Worm (Caenorhabditis elegans) whole organism, midembryonic: ENCODE results near the gene nkcc-1.

Source experiments
- T22C8.4 ChIP-seq: fragments of 200-800 bp; sonication (Bioruptor generic); IDR thresholded peaks from 2 replicates; pipeline ENCODE4 v1.3.6; 2022; ENCODE audit warnings: missing genetic modification characterization, missing compliant biosample characterization
- cog-1 ChIP-seq: sonication (generic microtip); optimal IDR thresholded peaks from 2 replicates; lab custom pipeline; 2016; ENCODE audit warnings: missing genetic modification characterization, missing compliant biosample characterization
- flt-1 ChIP-seq: fragments of 200-800 bp; sonication (Bioruptor generic); IDR thresholded peaks from 2 replicates; pipeline ENCODE4 v1.3.6; 2022; ENCODE audit warnings: missing genetic modification characterization, missing compliant biosample characterization
- klf-2 ChIP-seq: fragments of 200-800 bp; sonication (Bioruptor generic); conservative IDR thresholded peaks from 2 replicates; pipeline ENCODE4 v1.3.6; 2022; ENCODE audit warnings: missing genetic modification reagents, missing genetic modification characterization, missing compliant biosample characterization
- med-1 ChIP-seq: sonication (generic microtip); optimal IDR thresholded peaks from 2 replicates; lab custom pipeline; 2017; ENCODE audit warnings: missing genetic modification characterization, mild to moderate bottlenecking, missing compliant biosample characterization, antibody characterized with exemption, missing genetic modification reagents; ENCODE audit not compliant: insufficient read depth
- ref-1 ChIP-seq: fragments of 200-800 bp; sonication (Bioruptor generic); conservative IDR thresholded peaks from 2 replicates; pipeline ENCODE4 v1.3.6; 2022; ENCODE audit warnings: missing genetic modification reagents, missing genetic modification characterization, missing compliant biosample characterization
- tab-1 ChIP-seq: fragments of 200-800 bp; sonication (Bioruptor generic); IDR thresholded peaks from 2 replicates; pipeline ENCODE4 v1.3.6; 2022; ENCODE audit warnings: missing genetic modification characterization, missing compliant biosample characterization
- ztf-23 ChIP-seq: fragments of 200-800 bp; sonication (Bioruptor generic); IDR thresholded peaks from 2 replicates; pipeline ENCODE4 v1.3.6; 2022; ENCODE audit warnings: missing genetic modification reagents, missing genetic modification characterization, missing compliant biosample characterization
- ztf-29 ChIP-seq: fragments of 200-800 bp; sonication (Bioruptor generic); IDR thresholded peaks from 2 replicates; pipeline ENCODE4 v1.3.6; 2022; ENCODE audit warnings: missing genetic modification reagents, missing genetic modification characterization, missing compliant biosample characterization

The nkcc-1 gene

DNA sequence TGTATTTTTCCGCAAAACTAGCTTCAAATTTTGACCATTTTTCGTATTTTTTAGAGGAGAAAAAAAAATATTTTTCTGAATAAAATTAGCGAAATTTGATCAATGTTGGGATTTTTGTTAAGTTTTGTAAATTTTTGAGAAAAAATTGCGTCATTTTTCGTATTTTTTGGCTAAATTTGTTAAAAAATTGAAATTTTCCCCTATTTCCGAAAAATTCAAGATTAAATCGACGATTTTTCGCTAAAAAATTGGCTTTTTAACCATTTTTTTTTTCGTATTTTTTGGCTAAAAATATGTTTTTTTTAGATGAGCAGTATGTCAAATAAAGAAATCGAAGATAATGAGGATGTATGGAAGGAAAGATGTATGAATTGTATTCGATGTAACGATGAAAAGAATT lies 46.7 kb downstream of the nkcc-1 start, which contains the start of gene cfp-1:
Gene cfp-1 (plus strand): TSS at position 301 of the 400 bp plus-strand sequence.
- TF ChIP-seq cog-1 (tag; lab: Kevin White, UChicago) (no peak), ztf-29 (no peak), med-1 (GFP tag; lab: Kevin White, UChicago) (no peak), tab-1 (GFP tag; lab: Robert Waterston, UW) (no peak), T22C8.4 (no peak), klf-2 (GFP tag; lab: Robert Waterston, UW) (no peak), ztf-23 (GFP tag; lab: Robert Waterston, UW) (no peak), flt-1 (GFP tag; lab: Robert Waterston, UW) (no peak), ref-1 (GFP tag; lab: Robert Waterston, UW) (no peak)

DNA sequence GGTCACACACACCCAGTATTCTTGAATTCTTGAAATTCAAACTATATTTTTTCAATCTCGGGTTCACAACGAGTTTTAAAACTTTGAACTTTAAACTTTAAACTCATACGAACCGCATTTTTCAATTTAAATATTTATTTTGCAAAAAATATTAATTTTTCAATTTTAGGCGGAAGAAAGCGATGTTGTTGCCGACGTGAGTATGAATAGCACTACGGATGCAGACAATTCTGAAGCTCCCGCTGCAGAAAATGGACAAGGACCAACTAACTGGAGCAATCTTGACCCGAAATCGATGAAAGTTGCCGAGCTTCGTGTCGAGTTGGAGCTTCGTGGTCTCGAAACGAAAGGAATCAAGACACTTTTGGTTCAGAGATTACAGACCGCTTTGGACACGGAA lies 49.4 kb downstream of the nkcc-1 start:
- TF ChIP-seq flt-1 (GFP tag; lab: Robert Waterston, UW), result no peak
- TF ChIP-seq med-1 (GFP tag; lab: Kevin White, UChicago), result no peak
- TF ChIP-seq tab-1 (GFP tag; lab: Robert Waterston, UW), result no peak
- TF ChIP-seq ztf-23 (GFP tag; lab: Robert Waterston, UW), result no peak
- TF ChIP-seq ztf-29, result no peak
- no peak for TF ChIP-seq cog-1 (tag; lab: Kevin White, UChicago)
- no peak for TF ChIP-seq ref-1 (GFP tag; lab: Robert Waterston, UW)
- TF ChIP-seq klf-2 (GFP tag; lab: Robert Waterston, UW), result no peak
- no peak for TF ChIP-seq T22C8.4

DNA sequence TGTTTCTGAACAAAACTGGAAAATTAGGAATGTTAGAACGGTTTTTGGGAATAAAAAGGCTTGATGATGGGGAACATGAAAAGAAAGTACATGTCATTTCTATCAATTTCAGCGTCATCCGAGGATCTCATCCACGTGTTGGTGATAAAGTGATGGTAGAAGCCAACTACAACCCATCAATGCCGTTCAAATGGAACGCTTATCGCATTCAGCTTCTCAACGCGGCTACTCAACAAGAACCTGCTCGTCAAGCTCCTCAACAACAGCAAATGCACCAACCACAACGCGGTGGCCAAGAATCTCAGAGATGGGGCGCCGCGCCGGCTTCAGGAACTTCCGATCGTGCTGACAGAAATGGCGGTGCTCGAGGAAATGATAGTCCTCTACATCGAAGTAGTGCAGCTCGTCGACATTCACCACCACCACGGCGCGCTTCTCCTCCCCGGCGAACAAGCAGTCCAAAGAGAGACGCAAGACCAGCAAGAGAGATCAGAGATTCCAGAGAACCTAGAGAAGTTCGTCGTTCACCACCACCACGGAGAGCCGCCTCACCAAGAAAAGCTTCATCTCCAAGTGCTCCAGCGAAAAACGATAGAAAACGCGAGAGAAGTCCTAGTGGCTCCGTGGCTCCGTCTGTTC lies 51.7 kb downstream of the nkcc-1 start:
- no peak for TF ChIP-seq ref-1 (GFP tag; lab: Robert Waterston, UW)
- no peak for TF ChIP-seq T22C8.4
- no peak for TF ChIP-seq ztf-23 (GFP tag; lab: Robert Waterston, UW)
- TF ChIP-seq klf-2 (GFP tag; lab: Robert Waterston, UW), result no peak
- no peak for TF ChIP-seq ztf-29
- no peak for TF ChIP-seq med-1 (GFP tag; lab: Kevin White, UChicago)
- no peak for TF ChIP-seq cog-1 (tag; lab: Kevin White, UChicago)
- no peak for TF ChIP-seq tab-1 (GFP tag; lab: Robert Waterston, UW)
- TF ChIP-seq flt-1 (GFP tag; lab: Robert Waterston, UW), result no peak

DNA sequence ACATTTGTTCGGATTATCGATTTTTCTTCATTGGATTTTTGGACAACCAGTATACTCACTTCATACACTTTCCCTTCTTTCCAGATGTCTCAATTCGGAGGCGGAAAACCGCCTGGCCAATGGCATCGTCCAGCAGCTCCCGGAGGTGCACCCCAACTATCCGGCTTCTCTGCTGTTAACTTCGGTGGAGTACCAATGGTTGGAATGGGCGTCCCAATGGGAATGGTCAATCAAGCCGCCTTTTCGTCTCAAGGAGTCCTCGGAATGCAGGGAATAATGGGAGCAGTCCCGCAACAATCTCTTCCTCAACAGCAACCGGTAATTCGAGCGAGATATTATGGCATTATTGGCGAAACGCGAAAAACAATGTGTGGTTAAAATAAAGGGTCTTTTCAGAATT lies 52.4 kb downstream of the nkcc-1 start, which contains the start of gene ccar-1:
Gene ccar-1 (plus strand): TSS at position 83 of the 400 bp plus-strand sequence.
- TF ChIP-seq cog-1 (tag; lab: Kevin White, UChicago) (no peak), ztf-23 (GFP tag; lab: Robert Waterston, UW) (0 out of 2 replicates have a peak, but pooled peaks have one; percentile 8), ref-1 (GFP tag; lab: Robert Waterston, UW) (no peak), tab-1 (GFP tag; lab: Robert Waterston, UW) (no peak)

DNA sequence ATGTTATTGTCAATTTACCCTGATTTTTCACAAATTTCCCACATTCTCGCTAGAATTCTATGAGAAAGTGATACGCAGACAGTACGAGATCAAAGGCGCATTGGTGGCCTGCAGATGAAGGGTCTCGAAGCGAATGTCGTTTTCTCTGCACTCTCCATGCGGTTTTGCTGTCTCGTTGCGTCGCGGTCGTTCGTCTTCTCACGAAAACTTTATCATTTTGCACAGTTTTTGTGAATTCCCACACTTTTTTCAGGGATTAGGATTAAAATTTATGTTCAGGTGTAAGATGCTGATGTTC lies 52.9 kb downstream of the nkcc-1 start:
- TF ChIP-seq flt-1 (GFP tag; lab: Robert Waterston, UW) (no peak), ztf-23 (GFP tag; lab: Robert Waterston, UW) (no peak), klf-2 (GFP tag; lab: Robert Waterston, UW) (no peak), ref-1 (GFP tag; lab: Robert Waterston, UW) (no peak), cog-1 (tag; lab: Kevin White, UChicago) (peak; percentile 13), tab-1 (GFP tag; lab: Robert Waterston, UW) (peak; percentile 56; the same call in 1 of the 2 replicates)

DNA sequence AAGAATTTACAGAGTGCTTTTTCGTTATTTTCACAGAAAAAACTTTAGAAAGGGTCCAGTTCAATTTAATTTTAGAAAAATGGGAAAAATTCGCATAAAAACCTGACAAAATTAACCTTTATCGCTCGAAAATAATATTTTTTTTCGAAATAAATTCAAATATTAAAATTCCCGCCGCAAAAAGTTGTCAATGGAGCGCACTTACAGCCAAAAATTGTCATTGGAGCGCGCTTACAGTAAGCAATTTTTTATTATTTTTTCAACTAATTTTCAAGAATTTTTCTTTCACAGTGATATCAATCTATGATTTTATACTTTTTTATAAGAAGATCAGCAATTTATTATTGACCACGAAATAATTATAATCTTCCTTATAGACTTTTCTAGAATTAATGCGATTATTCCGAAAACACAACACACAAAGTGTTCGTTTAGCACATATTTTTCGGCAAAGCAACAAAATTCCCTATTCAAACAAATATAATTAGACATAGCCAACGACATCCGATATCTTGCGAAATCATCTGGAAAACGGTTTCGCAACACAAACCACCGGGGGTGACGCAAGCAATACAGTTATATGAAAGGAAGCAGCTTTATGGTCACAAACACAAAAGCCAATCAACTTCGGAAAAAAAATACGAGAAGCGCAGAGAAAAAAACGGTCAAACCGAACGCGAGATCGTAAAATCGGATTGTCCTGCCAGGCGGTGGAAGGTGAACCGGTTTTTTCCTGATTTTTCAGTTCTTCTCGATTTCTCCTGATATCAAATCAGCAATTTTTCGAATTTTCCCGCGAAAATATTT lies 53.5 kb downstream of the nkcc-1 start:
- TF ChIP-seq ztf-23 (GFP tag; lab: Robert Waterston, UW) (no peak), med-1 (GFP tag; lab: Kevin White, UChicago) (no peak), T22C8.4 (no peak), flt-1 (GFP tag; lab: Robert Waterston, UW) (no peak)

DNA sequence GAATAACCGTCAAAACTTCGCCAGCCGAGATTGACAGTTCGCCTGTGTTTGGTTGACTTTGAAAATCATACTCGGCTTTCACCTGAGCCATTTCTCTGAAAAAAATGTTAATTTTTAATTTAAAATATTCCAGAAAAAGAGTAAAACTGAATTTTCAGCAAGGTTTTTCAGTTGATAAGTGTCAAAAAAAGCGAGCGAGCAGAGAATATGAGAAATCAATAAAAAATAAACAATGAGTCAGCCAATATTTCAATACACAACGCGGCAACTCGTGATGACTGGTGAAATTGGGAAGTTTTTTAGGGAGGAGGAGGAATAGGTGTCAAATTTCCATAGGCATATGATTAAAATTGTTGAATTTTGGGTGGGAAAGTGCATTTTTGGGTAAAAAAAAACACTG lies 54.1 kb downstream of the nkcc-1 start, which contains the start of gene lst-4:
Gene lst-4 (minus strand): TSS at position 101 of the 400 bp plus-strand sequence.
- TF ChIP-seq ztf-29 (no peak), ztf-23 (GFP tag; lab: Robert Waterston, UW) (no peak), med-1 (GFP tag; lab: Kevin White, UChicago) (no peak), klf-2 (GFP tag; lab: Robert Waterston, UW) (no peak), tab-1 (GFP tag; lab: Robert Waterston, UW) (no peak), ref-1 (GFP tag; lab: Robert Waterston, UW) (no peak), T22C8.4 (no peak)

DNA sequence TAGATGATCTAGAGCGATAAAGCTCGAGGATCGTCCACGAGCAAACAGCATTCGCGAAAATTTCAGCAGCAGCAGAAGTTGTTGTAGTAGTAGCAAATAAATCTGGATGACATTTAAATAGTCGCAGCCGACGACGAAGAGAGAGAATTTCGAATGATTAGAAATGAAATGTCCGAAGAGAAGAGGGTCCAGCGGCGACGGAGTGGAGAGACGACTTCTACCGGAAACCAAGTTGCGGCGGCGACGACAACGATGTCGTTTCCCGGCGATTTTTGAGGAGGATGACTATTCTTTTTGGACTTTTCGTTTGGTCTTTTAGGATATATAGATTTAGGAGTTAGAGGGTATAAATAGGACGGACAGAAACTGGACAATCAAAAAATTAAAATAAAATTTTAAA lies 57.5 kb downstream of the nkcc-1 start:
- TF ChIP-seq ref-1 (GFP tag; lab: Robert Waterston, UW) (no peak), ztf-29 (no peak), klf-2 (GFP tag; lab: Robert Waterston, UW) (no peak), T22C8.4 (no peak), cog-1 (tag; lab: Kevin White, UChicago) (no peak), ztf-23 (GFP tag; lab: Robert Waterston, UW) (no peak), flt-1 (GFP tag; lab: Robert Waterston, UW) (no peak), tab-1 (GFP tag; lab: Robert Waterston, UW) (no peak), med-1 (GFP tag; lab: Kevin White, UChicago) (no peak)

DNA sequence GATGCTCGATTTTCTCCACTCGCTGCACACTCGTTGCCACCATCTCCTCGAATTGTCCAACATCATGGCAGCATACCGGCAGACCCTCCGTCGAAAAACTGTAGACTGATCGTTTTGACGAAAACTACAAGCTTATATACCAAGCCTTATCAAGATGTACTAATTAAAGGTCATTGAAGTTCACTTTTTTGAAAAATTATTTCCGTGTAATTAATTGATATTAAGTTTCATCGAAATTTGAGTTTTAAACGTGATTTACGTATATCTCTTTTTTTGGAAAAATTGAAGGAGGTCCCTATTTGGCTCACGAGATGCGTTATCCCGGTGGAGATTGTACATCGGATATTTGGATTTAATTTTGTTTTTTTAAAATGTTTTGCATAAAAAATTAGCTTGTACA lies 63.2 kb downstream of the nkcc-1 start, which contains the start of gene Y37A1B.4:
Gene Y37A1B.4 (minus strand): TSS at position 101 of the 400 bp plus-strand sequence.
- no peak for TF ChIP-seq tab-1 (GFP tag; lab: Robert Waterston, UW)
- no peak for TF ChIP-seq ztf-23 (GFP tag; lab: Robert Waterston, UW)
- no peak for TF ChIP-seq klf-2 (GFP tag; lab: Robert Waterston, UW)
- TF ChIP-seq ref-1 (GFP tag; lab: Robert Waterston, UW), result no peak
- TF ChIP-seq flt-1 (GFP tag; lab: Robert Waterston, UW), result no peak
- no peak for TF ChIP-seq cog-1 (tag; lab: Kevin White, UChicago)
- TF ChIP-seq med-1 (GFP tag; lab: Kevin White, UChicago), result no peak
- TF ChIP-seq ztf-29, result no peak
- no peak for TF ChIP-seq T22C8.4
